Fruit fly (Drosophila melanogaster) whole organism: Measurements from ENCODE around the gene CG11889.

ENCODE experiments used
- CG8478 ChIP-seq: fragments of >200 bp; optimal IDR thresholded peaks from 2 replicates; lab custom pipeline; 2018; ENCODE audit warnings: inconsistent platforms
- Dll ChIP-seq: fragments of >200 bp; optimal IDR thresholded peaks from 2 replicates; lab custom pipeline; 2017
- EcR ChIP-seq, 2 experiments: fragments of >200 bp; optimal IDR thresholded peaks; 2 replicates each; lab custom pipeline; 2017; ENCODE audit warnings: missing biosample characterization in 2 of 2, missing genetic modification characterization in 2 of 2, missing genetic modification reagents in 2 of 2
- pan ChIP-seq: fragments of >200 bp; optimal IDR thresholded peaks from 2 replicates; lab custom pipeline; 2017
- psq ChIP-seq: fragments of >200 bp; optimal IDR thresholded peaks from 2 replicates; lab custom pipeline; 2017
- usp ChIP-seq: fragments of >200 bp; optimal IDR thresholded peaks from 2 replicates; lab custom pipeline; 2017; ENCODE audit warnings: missing biosample characterization, missing genetic modification characterization, mixed read lengths

DNA sequence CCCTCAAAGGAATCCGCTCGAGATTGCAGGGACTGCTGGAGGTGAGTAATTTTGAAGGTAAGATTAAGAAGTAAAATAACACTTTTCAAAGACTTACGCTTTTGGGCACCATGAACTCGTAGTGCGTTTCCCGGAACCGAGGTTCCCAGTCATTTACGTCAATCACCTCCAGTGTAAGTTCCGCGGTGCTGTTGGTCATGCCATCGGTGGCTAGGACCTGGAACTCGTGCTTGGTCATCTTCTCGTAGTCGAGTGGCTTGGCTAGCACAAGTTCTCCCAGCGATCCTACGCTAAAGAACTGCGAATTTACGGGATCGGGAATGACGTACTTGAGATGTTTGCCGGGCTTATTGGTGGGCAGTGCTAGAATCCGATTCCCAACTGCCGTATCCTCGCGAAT, 44.5 kb upstream of the CG11889 start:
- TF ChIP-seq pan (lab: Kevin White, UChicago) (no peak), psq (lab: Kevin White, UChicago) (no peak), usp (no peak), Dll (lab: Kevin White, UChicago) (no peak), EcR (GFP tag; optimal IDR thresholded peaks at IDR 0.05; lab: Kevin White, UChicago) (no peak), CG8478 (no peak)
